Worm (Caenorhabditis elegans) whole organism, L1 larva: ENCODE data around the gene rgs-5.

Experiments used
- ama-1 ChIP-seq: fragments of 150-350 bp; optimal IDR thresholded peaks from 2 replicates; lab custom pipeline; 2014
- dsc-1 ChIP-seq: sonication (generic microtip); optimal IDR thresholded peaks from 2 replicates; lab custom pipeline; 2016; ENCODE audit warnings: mild to moderate bottlenecking, missing genetic modification characterization, missing compliant biosample characterization
- elt-2 ChIP-seq: sonication (generic microtip); optimal IDR thresholded peaks from 2 replicates; lab custom pipeline; 2016; ENCODE audit warnings: missing genetic modification characterization, mild to moderate bottlenecking, inconsistent platforms, missing compliant biosample characterization, missing genetic modification reagents
- fkh-10 ChIP-seq: sonication (generic microtip); optimal IDR thresholded peaks from 2 replicates; lab custom pipeline; 2017; ENCODE audit warnings: missing biosample characterization, missing genetic modification reagents, missing genetic modification characterization
- hlh-17 ChIP-seq: fragments of 200-800 bp; sonication (Bioruptor generic); optimal IDR thresholded peaks from 2 replicates; lab custom pipeline; 2018; ENCODE audit warnings: missing genetic modification characterization, mild to moderate bottlenecking, missing compliant biosample characterization, moderate library complexity, borderline replicate concordance
- jun-1 ChIP-seq: fragments of 150-350 bp; optimal IDR thresholded peaks from 2 replicates; lab custom pipeline; 2014; ENCODE audit warnings: missing biosample characterization, missing genetic modification reagents, missing genetic modification characterization
- lin-14 ChIP-seq: fragments of 200-800 bp; sonication (Bioruptor generic); optimal IDR thresholded peaks from 2 replicates; lab custom pipeline; 2018; ENCODE audit warnings: mild to moderate bottlenecking, missing genetic modification characterization, moderate library complexity, missing compliant biosample characterization
- nhr-11 ChIP-seq: fragments of 150-350 bp; optimal IDR thresholded peaks from 2 replicates; lab custom pipeline; 2014; ENCODE audit warnings: missing biosample characterization, missing genetic modification characterization
- nhr-71 ChIP-seq: sonication (generic microtip); optimal IDR thresholded peaks from 2 replicates; lab custom pipeline; 2016; ENCODE audit warnings: mild to moderate bottlenecking, missing genetic modification characterization, moderate library complexity, missing compliant biosample characterization
- nhr-77 ChIP-seq: fragments of 150-350 bp; optimal IDR thresholded peaks from 2 replicates; lab custom pipeline; 2014; ENCODE audit warnings: missing biosample characterization, missing genetic modification characterization
- pax-3 ChIP-seq: fragments of 200-800 bp; sonication (Bioruptor generic); optimal IDR thresholded peaks from 2 replicates; lab custom pipeline; 2018; ENCODE audit warnings: mild to moderate bottlenecking, missing genetic modification characterization, moderate library complexity, missing compliant biosample characterization
- snu-23 ChIP-seq: sonication (generic microtip); optimal IDR thresholded peaks from 2 replicates; lab custom pipeline; 2016; ENCODE audit warnings: missing genetic modification characterization, missing compliant biosample characterization

ce11 chrIII:5718385-5718784 lies 20.0 kb downstream of the rgs-5 start:
- TF ChIP-seq pax-3 (no peak), dsc-1 (tag; lab: Kevin White, UChicago) (no peak), nhr-11 (tag; lab: Kevin White, UChicago) (no peak), nhr-71 (tag; lab: Kevin White, UChicago) (no peak), jun-1 (tag; lab: Kevin White, UChicago) (no peak), fkh-10 (GFP tag; lab: Kevin White, UChicago) (no peak), nhr-77 (no peak), lin-14 (GFP tag; lab: Kevin White, UChicago) (no peak), hlh-17 (no peak), ama-1 (no peak), elt-2 (tag; lab: Kevin White, UChicago) (no peak), snu-23 (GFP tag; lab: Kevin White, UChicago) (no peak)
